Worm (Caenorhabditis elegans) whole organism, L3 larva: ENCODE measurements around the gene lgg-3.

Experiments
- R02D3.7 ChIP-seq: fragments of 150-350 bp; optimal IDR thresholded peaks from 2 replicates; lab custom pipeline; 2014; ENCODE audit warnings: missing biosample characterization, missing genetic modification characterization
- ZK546.5 ChIP-seq: sonication (generic microtip); optimal IDR thresholded peaks from 2 replicates; lab custom pipeline; 2017; ENCODE audit warnings: missing biosample characterization, missing genetic modification characterization
- aly-2 ChIP-seq: fragments of 150-350 bp; optimal IDR thresholded peaks from 2 replicates; lab custom pipeline; 2014; ENCODE audit warnings: missing biosample characterization, missing genetic modification characterization
- ama-1 ChIP-seq: fragments of 150-350 bp; optimal IDR thresholded peaks from 2 replicates; lab custom pipeline; 2018
- ceh-16 ChIP-seq: sonication (generic microtip); optimal IDR thresholded peaks from 2 replicates; lab custom pipeline; 2017; ENCODE audit warnings: missing biosample characterization, missing genetic modification characterization
- ceh-28 ChIP-seq: fragments of 150-350 bp; optimal IDR thresholded peaks from 2 replicates; lab custom pipeline; 2014; ENCODE audit warnings: missing biosample characterization, missing genetic modification reagents, missing genetic modification characterization
- ceh-82 ChIP-seq: fragments of 150-350 bp; optimal IDR thresholded peaks from 2 replicates; lab custom pipeline; 2014; ENCODE audit warnings: missing biosample characterization, missing genetic modification characterization
- ceh-9 ChIP-seq: sonication (generic microtip); optimal IDR thresholded peaks from 2 replicates; lab custom pipeline; 2018; ENCODE audit warnings: missing biosample characterization, missing genetic modification characterization
- daf-12 ChIP-seq: fragments of 150-350 bp; optimal IDR thresholded peaks from 2 replicates; lab custom pipeline; 2014; ENCODE audit warnings: missing biosample characterization, missing genetic modification reagents, missing genetic modification characterization
- egl-27 ChIP-seq: sonication (generic microtip); optimal IDR thresholded peaks from 4 replicates; lab custom pipeline; 2017; ENCODE audit warnings: missing biosample characterization, missing genetic modification reagents, missing genetic modification characterization
- egl-5 ChIP-seq: fragments of 150-350 bp; optimal IDR thresholded peaks from 2 replicates; lab custom pipeline; 2017; ENCODE audit warnings: missing biosample characterization, missing genetic modification reagents, missing genetic modification characterization, inconsistent platforms
- elt-1 ChIP-seq: fragments of 150-350 bp; optimal IDR thresholded peaks from 2 replicates; lab custom pipeline; 2014; ENCODE audit warnings: missing biosample characterization, missing genetic modification characterization
- elt-2 ChIP-seq: sonication (generic microtip); optimal IDR thresholded peaks from 2 replicates; lab custom pipeline; 2016; ENCODE audit warnings: missing genetic modification reagents, mild to moderate bottlenecking, missing genetic modification characterization, missing compliant biosample characterization
- eor-1 ChIP-seq, 2 experiments: fragments of 150-350 bp; optimal IDR thresholded peaks; 2 replicates each; lab custom pipeline; 2014 to 2018; ENCODE audit warnings: missing biosample characterization in 2 of 2, missing genetic modification characterization in 2 of 2
- fkh-10 ChIP-seq: sonication (generic microtip); optimal IDR thresholded peaks from 2 replicates; lab custom pipeline; 2017; ENCODE audit warnings: missing biosample characterization, missing genetic modification reagents, missing genetic modification characterization
- fkh-2 ChIP-seq: fragments of 150-350 bp; optimal IDR thresholded peaks from 2 replicates; lab custom pipeline; 2014; ENCODE audit warnings: missing biosample characterization, missing genetic modification reagents, missing genetic modification characterization
- fos-1 ChIP-seq: fragments of 150-350 bp; optimal IDR thresholded peaks from 2 replicates; lab custom pipeline; 2014; ENCODE audit warnings: missing biosample characterization, missing genetic modification characterization
- hmg-11 ChIP-seq: sonication (generic microtip); optimal IDR thresholded peaks from 2 replicates; lab custom pipeline; 2016; ENCODE audit warnings: missing genetic modification characterization, missing compliant biosample characterization
- jun-1 ChIP-seq: fragments of 150-350 bp; optimal IDR thresholded peaks from 2 replicates; lab custom pipeline; 2014; ENCODE audit warnings: missing biosample characterization, missing genetic modification reagents, missing genetic modification characterization
- lin-15B ChIP-seq: fragments of 150-350 bp; optimal IDR thresholded peaks from 2 replicates; lab custom pipeline; 2014; ENCODE audit warnings: missing biosample characterization, missing genetic modification characterization
- lin-39 ChIP-seq: fragments of 150-350 bp; optimal IDR thresholded peaks from 2 replicates; lab custom pipeline; 2018; ENCODE audit warnings: missing biosample characterization, missing genetic modification reagents, missing genetic modification characterization
- lsy-12 ChIP-seq: sonication (generic microtip); optimal IDR thresholded peaks from 2 replicates; lab custom pipeline; 2016; ENCODE audit warnings: mild to moderate bottlenecking, missing genetic modification characterization, missing compliant biosample characterization
- mdl-1 ChIP-seq: fragments of 150-350 bp; optimal IDR thresholded peaks from 2 replicates; lab custom pipeline; 2014; ENCODE audit warnings: missing biosample characterization, missing genetic modification characterization
- nfya-1 ChIP-seq: sonication (generic microtip); optimal IDR thresholded peaks from 2 replicates; lab custom pipeline; 2017; ENCODE audit warnings: missing genetic modification characterization, mild to moderate bottlenecking, missing compliant biosample characterization, antibody characterized with exemption, moderate library complexity; ENCODE audit not compliant: insufficient read depth
- nhr-11 ChIP-seq: fragments of 150-350 bp; optimal IDR thresholded peaks from 2 replicates; lab custom pipeline; 2014; ENCODE audit warnings: missing biosample characterization, missing genetic modification characterization
- nhr-12 ChIP-seq: fragments of 150-350 bp; optimal IDR thresholded peaks from 2 replicates; lab custom pipeline; 2014; ENCODE audit warnings: missing biosample characterization, missing genetic modification characterization
- nhr-23 ChIP-seq: fragments of 150-350 bp; optimal IDR thresholded peaks from 2 replicates; lab custom pipeline; 2014; ENCODE audit warnings: missing biosample characterization, missing genetic modification reagents, missing genetic modification characterization
- nhr-237 ChIP-seq: fragments of 150-350 bp; optimal IDR thresholded peaks from 2 replicates; lab custom pipeline; 2014; ENCODE audit warnings: missing biosample characterization, missing genetic modification characterization
- nhr-25 ChIP-seq: sonication (generic microtip); optimal IDR thresholded peaks from 2 replicates; lab custom pipeline; 2017; ENCODE audit warnings: missing biosample characterization, missing genetic modification characterization
- nhr-28 ChIP-seq: fragments of 150-350 bp; optimal IDR thresholded peaks from 2 replicates; lab custom pipeline; 2014; ENCODE audit warnings: missing biosample characterization, missing genetic modification characterization
- nhr-43 ChIP-seq: sonication (generic microtip); optimal IDR thresholded peaks from 2 replicates; lab custom pipeline; 2016; ENCODE audit warnings: mild to moderate bottlenecking, missing genetic modification characterization, missing compliant biosample characterization; ENCODE audit not compliant: poor library complexity, severe bottlenecking
- nhr-77 ChIP-seq: fragments of 150-350 bp; optimal IDR thresholded peaks from 2 replicates; lab custom pipeline; 2014; ENCODE audit warnings: missing biosample characterization, missing genetic modification characterization
- pha-4 ChIP-seq: fragments of 150-350 bp; optimal IDR thresholded peaks from 2 replicates; lab custom pipeline; 2014; ENCODE audit warnings: missing biosample characterization, missing genetic modification reagents, missing genetic modification characterization
- pqm-1 ChIP-seq: fragments of 150-350 bp; optimal IDR thresholded peaks from 2 replicates; lab custom pipeline; 2017; ENCODE audit warnings: missing biosample characterization, missing genetic modification characterization, inconsistent platforms
- skn-1 ChIP-seq: fragments of 150-350 bp; optimal IDR thresholded peaks from 2 replicates; lab custom pipeline; 2014; ENCODE audit warnings: missing biosample characterization, missing genetic modification characterization
- snpc-4 ChIP-seq: fragments of 150-350 bp; optimal IDR thresholded peaks from 2 replicates; lab custom pipeline; 2014; ENCODE audit warnings: missing biosample characterization, missing genetic modification characterization
- tbx-2 ChIP-seq: sonication (generic microtip); optimal IDR thresholded peaks from 2 replicates; lab custom pipeline; 2016; ENCODE audit warnings: mild to moderate bottlenecking, missing genetic modification characterization, missing compliant biosample characterization
- unc-62 ChIP-seq: fragments of 150-350 bp; sonication (generic microtip); optimal IDR thresholded peaks from 4 replicates; lab custom pipeline; 2014; ENCODE audit warnings: missing biosample characterization, missing genetic modification reagents, missing genetic modification characterization
- zag-1 ChIP-seq: fragments of 150-350 bp; optimal IDR thresholded peaks from 2 replicates; lab custom pipeline; 2014; ENCODE audit warnings: missing biosample characterization, missing genetic modification characterization

The lgg-3 gene

ce11 chrIII:5710045-5710444 lies 12.2 kb upstream of the lgg-3 start, which contains the start of gene B0336.12:
Gene B0336.12 (minus strand): TSS chrIII:5710145.
- TF ChIP-seq ama-1 (no peak), R02D3.7 (tag; lab: Kevin White, UChicago) (no peak), unc-62 (GFP tag; lab: Kevin White, UChicago) (no peak), nhr-23 (tag; lab: Kevin White, UChicago) (no peak), nhr-77 (no peak), elt-1 (tag; lab: Kevin White, UChicago) (no peak), daf-12 (tag; lab: Kevin White, UChicago) (no peak), nhr-25 (no peak), fkh-10 (GFP tag; lab: Kevin White, UChicago) (no peak), pqm-1 (tag; lab: Kevin White, UChicago) (no peak), eor-1 (tag; optimal IDR thresholded peaks at IDR 0.05; lab: Kevin White, UChicago) (no peak), elt-2 (tag; lab: Kevin White, UChicago) (no peak), nhr-237 (tag; lab: Kevin White, UChicago) (no peak), nfya-1 (tag; lab: Kevin White, UChicago) (no peak)

- peak; percentile 28 for TF ChIP-seq elt-2 (tag; lab: Kevin White, UChicago)
- TF ChIP-seq nhr-12 (tag; lab: Kevin White, UChicago) = no peak
Measured at ce11 chrIII:5709224-5709623, 11.4 kb upstream of the lgg-3 start, which contains the start of gene hpo-28. Gene hpo-28 (minus strand): TSS chrIII:5709324.

ce11 chrIII:5708024-5708423 lies 10.2 kb upstream of the lgg-3 start:
- no peak for TF ChIP-seq ceh-9
- peak; percentile 69 for TF ChIP-seq lin-39 (tag; lab: Kevin White, UChicago)

DNA sequence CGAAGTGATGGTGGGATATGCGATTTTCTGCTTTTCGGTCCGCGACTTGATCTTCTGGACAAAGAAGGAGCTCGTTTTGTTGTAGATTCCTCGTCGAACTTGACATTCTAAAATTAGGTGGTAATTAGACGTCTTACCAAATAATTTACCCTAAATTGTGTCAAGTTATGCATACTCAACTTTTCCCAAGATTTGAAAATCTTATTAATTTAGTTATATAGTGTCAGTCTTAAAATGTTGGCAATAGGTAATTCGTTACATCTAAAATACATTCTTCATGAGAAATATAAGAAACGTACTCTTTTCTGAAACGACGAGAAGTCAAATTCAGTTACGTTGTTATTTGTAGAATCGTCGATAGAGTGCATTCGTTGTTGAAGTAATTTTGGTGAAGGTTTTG lies 9.7 kb upstream of the lgg-3 start:
- TF ChIP-seq lsy-12 (tag; lab: Kevin White, UChicago) (no peak), ama-1 (peak; percentile 19)

DNA sequence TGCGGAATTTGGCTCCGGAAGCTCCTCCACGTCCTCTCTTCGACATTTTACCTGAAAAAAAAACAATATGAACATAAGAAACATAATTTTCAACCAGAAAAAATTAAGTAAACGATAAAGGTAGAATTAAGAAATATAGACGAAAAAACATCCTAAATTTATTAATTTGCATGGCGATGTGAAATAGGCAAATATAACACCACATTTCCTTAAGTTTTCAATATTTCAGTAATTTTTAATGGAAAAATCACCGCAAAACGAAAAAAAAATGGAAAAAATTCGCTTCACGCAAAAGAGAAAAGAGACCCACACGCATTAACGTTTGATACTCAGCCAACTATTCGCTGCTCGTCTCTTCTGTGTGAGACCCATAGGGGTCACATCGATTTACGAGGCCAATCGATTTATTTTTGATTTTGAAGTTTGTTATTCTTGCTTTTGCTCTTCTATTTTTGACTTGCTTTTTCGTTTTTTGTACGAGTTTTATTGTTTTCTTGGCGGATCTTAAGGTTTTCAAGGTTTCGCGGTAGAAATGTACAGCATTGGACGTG lies 8.3 kb upstream of the lgg-3 start, which contains the start of gene rpl-23:
Gene rpl-23, minus strand, starts transcription at position 51 of the 551 bp plus-strand sequence.
- peak; percentile 70 for TF ChIP-seq lsy-12 (tag; lab: Kevin White, UChicago)
- TF ChIP-seq nhr-43 (tag; lab: Kevin White, UChicago) = peak; percentile 58
- peak; percentile 56 for TF ChIP-seq ceh-82
- TF ChIP-seq nhr-25 = peak; percentile 97
- no peak for TF ChIP-seq eor-1 (tag; optimal IDR thresholded peaks at IDR 0.05; lab: Kevin White, UChicago)
- peak; percentile 32 for TF ChIP-seq nhr-77
- peak; percentile 97 for TF ChIP-seq egl-5 (tag; lab: Kevin White, UChicago)
- TF ChIP-seq pha-4 (tag; lab: Kevin White, UChicago) = peak; percentile 99
- TF ChIP-seq lin-15B = peak; percentile 93
- TF ChIP-seq fkh-10 (GFP tag; lab: Kevin White, UChicago) = peak; percentile 81
- no peak for TF ChIP-seq nhr-28 (tag; lab: Kevin White, UChicago)
- peak; percentile 98 for TF ChIP-seq lin-39 (tag; lab: Kevin White, UChicago)
- TF ChIP-seq mdl-1 (tag; lab: Kevin White, UChicago) = no peak
- TF ChIP-seq hmg-11 (tag; lab: Kevin White, UChicago) = peak; percentile 77
- TF ChIP-seq snpc-4 (tag; lab: Kevin White, UChicago) = peak; percentile 84
- peak; percentile 36 for TF ChIP-seq ama-1
- peak; percentile 96 for TF ChIP-seq ceh-28
- TF ChIP-seq jun-1 (tag; lab: Kevin White, UChicago) = peak; percentile 73
- peak; percentile 99 for TF ChIP-seq R02D3.7 (tag; lab: Kevin White, UChicago)
- peak; percentile 7 for TF ChIP-seq zag-1
- TF ChIP-seq ZK546.5 (tag; lab: Kevin White, UChicago) = peak; percentile 3
- peak; percentile 91 for TF ChIP-seq pqm-1 (tag; lab: Kevin White, UChicago)
- TF ChIP-seq nhr-11 (tag; lab: Kevin White, UChicago) = peak; percentile 80
- peak; percentile 85 for TF ChIP-seq skn-1 (tag; lab: Kevin White, UChicago)
- TF ChIP-seq nfya-1 (tag; lab: Kevin White, UChicago) = peak; percentile 96
- peak; percentile 99 for TF ChIP-seq nhr-23 (tag; lab: Kevin White, UChicago)
- peak; percentile 23 for TF ChIP-seq egl-27
- peak; percentile 55 for TF ChIP-seq elt-2 (tag; lab: Kevin White, UChicago)
- no peak for TF ChIP-seq aly-2
- TF ChIP-seq tbx-2 (tag; lab: Kevin White, UChicago) = peak; percentile 17
- peak; percentile 65 for TF ChIP-seq ceh-16 (tag; lab: Kevin White, UChicago)
- TF ChIP-seq unc-62 (GFP tag; lab: Kevin White, UChicago) = no peak
- peak; percentile 48 for TF ChIP-seq elt-1 (tag; lab: Kevin White, UChicago)
- no peak for TF ChIP-seq fkh-2 (tag; lab: Kevin White, UChicago)
- TF ChIP-seq fos-1 (tag; lab: Kevin White, UChicago) = peak; percentile 48
- no peak for TF ChIP-seq ceh-9
